Worm (Caenorhabditis elegans) whole organism, L4 larva: ENCODE measurements around the gene T01D1.7.
A peak's percentile ranks its signal among the peaks of the same experiment; 100 is the strongest.

Experiments
- D1046.2 ChIP-seq: fragments of 200-800 bp; sonication (Bioruptor generic); IDR thresholded peaks from 2 replicates; pipeline ENCODE4 v1.3.6; 2022; ENCODE audit warnings: missing genetic modification characterization, missing compliant biosample characterization
- F49E8.2 ChIP-seq: sonication (generic microtip); optimal IDR thresholded peaks from 2 replicates; lab custom pipeline; 2016; ENCODE audit warnings: missing compliant biosample characterization, mild to moderate bottlenecking, missing genetic modification characterization, borderline replicate concordance
- R02D3.7 ChIP-seq: fragments of 150-350 bp; sonication (generic microtip); optimal IDR thresholded peaks from 3 replicates; lab custom pipeline; 2014; ENCODE audit warnings: missing biosample characterization, missing genetic modification characterization
- Y75B8A.6 ChIP-seq: fragments of 200-800 bp; sonication (Bioruptor generic); IDR thresholded peaks from 2 replicates; pipeline ENCODE4 v1.3.6; 2022; ENCODE audit warnings: missing genetic modification reagents, missing genetic modification characterization, missing compliant biosample characterization
- ZK337.2 ChIP-seq: fragments of 200-800 bp; sonication (Bioruptor generic); IDR thresholded peaks from 2 replicates; pipeline ENCODE4 v1.3.6; 2022; ENCODE audit warnings: missing genetic modification reagents, missing genetic modification characterization, missing compliant biosample characterization
- ZK546.5 ChIP-seq, 2 experiments: sonication (generic microtip); optimal IDR thresholded peaks; 2 replicates each; lab custom pipeline; 2017; ENCODE audit warnings: missing biosample characterization in 2 of 2, missing genetic modification characterization in 2 of 2
- aha-1 ChIP-seq: fragments of 150-350 bp; peaks from one replicate; lab custom pipeline; 2014; ENCODE audit warnings: missing biosample characterization, missing genetic modification characterization
- aly-2 ChIP-seq: sonication (generic microtip); optimal IDR thresholded peaks from 2 replicates; lab custom pipeline; 2018; ENCODE audit warnings: missing biosample characterization, missing genetic modification characterization
- arid-1 ChIP-seq: fragments of 200-800 bp; sonication (Bioruptor generic); conservative IDR thresholded peaks from 2 replicates; pipeline ENCODE4 v1.3.6; 2022; ENCODE audit warnings: missing genetic modification reagents, missing genetic modification characterization, missing compliant biosample characterization
- ceh-20 ChIP-seq: fragments of 200-800 bp; sonication (Bioruptor generic); IDR thresholded peaks from 2 replicates; pipeline ENCODE4 v1.3.6; 2022; ENCODE audit warnings: missing genetic modification reagents, missing genetic modification characterization, missing compliant biosample characterization
- ceh-44 ChIP-seq: fragments of 200-800 bp; sonication (Bioruptor generic); IDR thresholded peaks from 2 replicates; pipeline ENCODE4 v1.3.6; 2022; ENCODE audit warnings: missing genetic modification reagents, missing genetic modification characterization, missing compliant biosample characterization
- ceh-62 ChIP-seq: sonication (generic microtip); optimal IDR thresholded peaks from 2 replicates; lab custom pipeline; 2017; ENCODE audit warnings: missing biosample characterization, missing genetic modification characterization
- ces-1 ChIP-seq: fragments of 150-350 bp; sonication (generic microtip); optimal IDR thresholded peaks from 4 replicates; lab custom pipeline; 2014; ENCODE audit warnings: missing biosample characterization, missing genetic modification reagents, missing genetic modification characterization
- daf-12 ChIP-seq: fragments of 150-350 bp; optimal IDR thresholded peaks from 2 replicates; lab custom pipeline; 2014; ENCODE audit warnings: missing biosample characterization, missing genetic modification reagents, missing genetic modification characterization
- daf-8 ChIP-seq: fragments of 200-800 bp; sonication (Bioruptor generic); IDR thresholded peaks from 2 replicates; pipeline ENCODE4 v1.3.6; 2022; ENCODE audit warnings: missing genetic modification characterization, missing compliant biosample characterization
- dpl-1 ChIP-seq: fragments of 150-350 bp; optimal IDR thresholded peaks from 2 replicates; lab custom pipeline; 2014; ENCODE audit warnings: missing biosample characterization, missing genetic modification reagents, missing genetic modification characterization
- dve-1 ChIP-seq: sonication (generic microtip); optimal IDR thresholded peaks from 2 replicates; lab custom pipeline; 2017; ENCODE audit warnings: antibody characterized with exemption, mild to moderate bottlenecking, missing genetic modification characterization, missing compliant biosample characterization; ENCODE audit not compliant: insufficient read depth
- egl-27 ChIP-seq: sonication (generic microtip); optimal IDR thresholded peaks from 3 replicates; lab custom pipeline; 2017; ENCODE audit warnings: missing biosample characterization, missing genetic modification reagents, missing genetic modification characterization
- fkh-10 ChIP-seq: fragments of 150-350 bp; optimal IDR thresholded peaks from 2 replicates; lab custom pipeline; 2014; ENCODE audit warnings: missing biosample characterization, missing genetic modification reagents, missing genetic modification characterization
- gei-8 ChIP-seq: fragments of 200-800 bp; sonication (Bioruptor generic); optimal IDR thresholded peaks from 2 replicates; lab custom pipeline; 2018; ENCODE audit warnings: mild to moderate bottlenecking, missing genetic modification characterization, missing compliant biosample characterization
- hlh-11 ChIP-seq: fragments of 200-800 bp; sonication (Bioruptor generic); optimal IDR thresholded peaks from 2 replicates; lab custom pipeline; 2018; ENCODE audit warnings: mild to moderate bottlenecking, missing genetic modification characterization, missing compliant biosample characterization
- hlh-30 ChIP-seq: sonication (generic microtip); optimal IDR thresholded peaks from 2 replicates; lab custom pipeline; 2017; ENCODE audit warnings: antibody characterized with exemption, mild to moderate bottlenecking, missing genetic modification characterization, missing compliant biosample characterization; ENCODE audit not compliant: insufficient read depth
- lin-13 ChIP-seq: fragments of 150-350 bp; optimal IDR thresholded peaks from 2 replicates; lab custom pipeline; 2014; ENCODE audit warnings: missing biosample characterization, missing genetic modification reagents, missing genetic modification characterization
- lin-29 ChIP-seq: fragments of 200-800 bp; sonication (Bioruptor generic); IDR thresholded peaks from 2 replicates; pipeline ENCODE4 v1.3.6; 2022; ENCODE audit warnings: missing genetic modification reagents, missing genetic modification characterization, missing compliant biosample characterization
- lin-38 ChIP-seq: fragments of 200-800 bp; sonication (Bioruptor generic); IDR thresholded peaks from 2 replicates; pipeline ENCODE4 v1.3.6; 2022; ENCODE audit warnings: missing genetic modification reagents, missing genetic modification characterization, missing compliant biosample characterization
- lsy-2 ChIP-seq, 2 experiments: fragments of 150-350 bp in 1 of 2; sonication (generic microtip) in 1 of 2; optimal IDR thresholded peaks; 2 replicates each; lab custom pipeline; 2014 to 2017; ENCODE audit warnings: missing biosample characterization in 2 of 2, missing genetic modification characterization in 2 of 2
- madf-5 ChIP-seq, 2 experiments: fragments of 200-800 bp; sonication (Bioruptor generic); IDR thresholded peaks; 2 replicates each; pipeline ENCODE4 v1.3.6; 2022; ENCODE audit warnings: missing compliant biosample characterization in 2 of 2, missing genetic modification characterization in 2 of 2
- madf-9 ChIP-seq: fragments of 200-800 bp; sonication (Bioruptor generic); conservative IDR thresholded peaks from 2 replicates; pipeline ENCODE4 v1.3.6; 2022; ENCODE audit warnings: missing genetic modification reagents, missing genetic modification characterization, missing compliant biosample characterization
- mep-1 ChIP-seq: fragments of 150-350 bp; sonication (generic microtip); optimal IDR thresholded peaks from 3 replicates; lab custom pipeline; 2014; ENCODE audit warnings: missing biosample characterization, missing genetic modification characterization
- mxl-3 ChIP-seq: fragments of 200-800 bp; sonication (Bioruptor generic); optimal IDR thresholded peaks from 2 replicates; lab custom pipeline; 2018; ENCODE audit warnings: mild to moderate bottlenecking, missing genetic modification characterization, missing compliant biosample characterization
- nhr-10 ChIP-seq: fragments of 150-350 bp; optimal IDR thresholded peaks from 2 replicates; lab custom pipeline; 2014; ENCODE audit warnings: missing biosample characterization, missing genetic modification characterization
- nhr-11 ChIP-seq: fragments of 150-350 bp; optimal IDR thresholded peaks from 2 replicates; lab custom pipeline; 2014; ENCODE audit warnings: missing biosample characterization, missing genetic modification characterization
- nhr-111 ChIP-seq: fragments of 200-800 bp; sonication (Bioruptor generic); optimal IDR thresholded peaks from 2 replicates; lab custom pipeline; 2018; ENCODE audit warnings: mild to moderate bottlenecking, missing genetic modification characterization, missing compliant biosample characterization
- nhr-6 ChIP-seq: fragments of 150-350 bp; optimal IDR thresholded peaks from 2 replicates; lab custom pipeline; 2014; ENCODE audit warnings: missing biosample characterization, missing genetic modification characterization
- pha-4 ChIP-seq, 2 experiments: fragments of 150-350 bp in 1 of 2; fragments of 200-800 bp in 1 of 2; sonication (Bioruptor generic) in 1 of 2; IDR thresholded peaks in 1 of 2; optimal IDR thresholded peaks in 1 of 2; 2 replicates each; pipeline versions ENCODE4 v1.3.6 to Lab custom; 2014 to 2022; ENCODE audit warnings: missing genetic modification characterization in 2 of 2, missing genetic modification reagents in 2 of 2, missing biosample characterization in 1 of 2, missing compliant biosample characterization in 1 of 2
- saeg-2 ChIP-seq: fragments of 200-800 bp; sonication (Bioruptor generic); IDR thresholded peaks from 2 replicates; pipeline ENCODE4 v1.3.6; 2022; ENCODE audit warnings: missing genetic modification reagents, missing genetic modification characterization, missing compliant biosample characterization
- set-16 ChIP-seq: fragments of 200-800 bp; sonication (Bioruptor generic); IDR thresholded peaks from 2 replicates; pipeline ENCODE4 v1.3.6; 2022; ENCODE audit warnings: missing genetic modification reagents, missing genetic modification characterization, missing compliant biosample characterization
- spr-3 ChIP-seq: fragments of 200-800 bp; sonication (Bioruptor generic); optimal IDR thresholded peaks from 2 replicates; lab custom pipeline; 2018; ENCODE audit warnings: mild to moderate bottlenecking, missing genetic modification characterization, missing compliant biosample characterization
- unc-62 ChIP-seq, 3 experiments: fragments of 150-350 bp in 1 of 3; sonication (generic microtip); optimal IDR thresholded peaks in 2 of 3; peaks in 1 of 3; 1 replicate in 1 of 3; 2 replicates in 2 of 3; lab custom pipeline; 2014 to 2017; ENCODE audit warnings: missing biosample characterization in 3 of 3, missing genetic modification characterization in 3 of 3, missing genetic modification reagents in 3 of 3, missing genotype in 1 of 3
- zag-1 ChIP-seq: fragments of 150-350 bp; optimal IDR thresholded peaks from 2 replicates; lab custom pipeline; 2014; ENCODE audit warnings: missing biosample characterization, missing genetic modification characterization
- zfp-3 ChIP-seq: fragments of 200-800 bp; sonication (Bioruptor generic); conservative IDR thresholded peaks from 2 replicates; pipeline ENCODE4 v1.3.6; 2022; ENCODE audit warnings: missing genetic modification reagents, missing genetic modification characterization, missing compliant biosample characterization
- ztf-7 ChIP-seq: fragments of 150-350 bp; optimal IDR thresholded peaks from 2 replicates; lab custom pipeline; 2014; ENCODE audit warnings: missing biosample characterization, missing genetic modification characterization

Gene T01D1.7

DNA sequence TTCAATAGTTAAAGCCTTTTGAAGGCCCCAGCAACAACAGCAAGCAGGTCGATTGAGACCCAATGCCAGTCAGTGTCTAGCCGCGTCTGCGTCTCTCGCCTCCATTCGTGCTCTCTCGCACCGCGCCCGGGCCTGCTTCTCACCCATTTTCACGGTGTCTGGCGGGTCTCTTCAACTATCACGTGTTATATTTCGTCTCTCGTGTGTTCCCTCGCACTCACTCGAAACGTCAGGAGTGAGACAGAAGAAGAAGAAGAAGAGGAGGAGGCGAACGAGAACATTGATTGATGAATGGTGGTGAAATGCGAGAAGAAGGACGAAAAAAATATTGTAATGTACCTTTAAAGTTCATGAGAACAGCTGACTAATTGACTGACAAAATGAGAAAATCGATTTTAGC, 47.6 kb upstream of the T01D1.7 start (continued):
- peak; percentile 91 for TF ChIP-seq mxl-3 (GFP tag; lab: Kevin White, UChicago)
- peak; percentile 55 for TF ChIP-seq pha-4 (GFP tag; IDR thresholded peaks at IDR 0.05; lab: Robert Waterston, UW)
- no peak for TF ChIP-seq pha-4 (tag; optimal IDR thresholded peaks at IDR 0.05; lab: Kevin White, UChicago)
- no peak for TF ChIP-seq ztf-7
- peak; percentile 91 for TF ChIP-seq mep-1 (tag; lab: Kevin White, UChicago)
- peak; percentile 60 for TF ChIP-seq lin-13 (GFP tag; lab: Kevin White, UChicago)
- TF ChIP-seq, all 104 proteins: peak for 41

DNA sequence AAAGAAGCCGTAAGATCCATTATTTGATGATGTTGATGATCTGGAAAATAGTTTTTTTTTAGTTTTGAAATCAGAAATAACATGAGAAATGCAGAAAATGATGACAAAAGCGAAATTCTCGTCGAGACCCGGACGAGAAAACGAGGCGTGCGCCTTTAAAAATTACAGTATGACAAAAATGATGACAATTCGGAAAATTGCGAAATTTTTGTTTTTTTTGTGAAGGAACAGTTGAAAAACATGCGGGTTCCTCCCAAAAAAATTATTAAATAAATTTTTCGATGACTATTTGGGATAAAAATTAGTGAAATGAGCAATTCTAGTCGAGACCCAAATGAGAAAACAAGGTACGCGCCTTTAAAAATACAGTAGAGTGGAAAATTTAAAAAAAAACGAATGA, 47.0 kb upstream of the T01D1.7 start, which contains the start of gene ubxn-3:
Gene ubxn-3, minus strand, starts transcription at position 66 of the 400 bp plus-strand sequence.
- TF ChIP-seq ceh-44 (no peak), lsy-2 (tag; optimal IDR thresholded peaks at IDR 0.05; lab: Kevin White, UChicago) (peak in 1 of 2 experiments; percentile 7), zfp-3 (GFP tag; lab: Robert Waterston, UW) (no peak), aly-2 (tag; lab: Kevin White, UChicago) (no peak), pha-4 (GFP tag; IDR thresholded peaks at IDR 0.05; lab: Robert Waterston, UW) (no peak), pha-4 (tag; optimal IDR thresholded peaks at IDR 0.05; lab: Kevin White, UChicago) (no peak), lin-29 (GFP tag; lab: Robert Waterston, UW) (no peak), madf-9 (no peak), fkh-10 (no peak), dpl-1 (no peak), lin-38 (peak; percentile 43), egl-27 (tag; lab: Kevin White, UChicago) (no peak), F49E8.2 (tag; lab: Kevin White, UChicago) (peak; percentile 16), ces-1 (no peak), Y75B8A.6 (no peak), saeg-2 (no peak), ZK337.2 (GFP tag; lab: Robert Waterston, UW) (no peak)

DNA sequence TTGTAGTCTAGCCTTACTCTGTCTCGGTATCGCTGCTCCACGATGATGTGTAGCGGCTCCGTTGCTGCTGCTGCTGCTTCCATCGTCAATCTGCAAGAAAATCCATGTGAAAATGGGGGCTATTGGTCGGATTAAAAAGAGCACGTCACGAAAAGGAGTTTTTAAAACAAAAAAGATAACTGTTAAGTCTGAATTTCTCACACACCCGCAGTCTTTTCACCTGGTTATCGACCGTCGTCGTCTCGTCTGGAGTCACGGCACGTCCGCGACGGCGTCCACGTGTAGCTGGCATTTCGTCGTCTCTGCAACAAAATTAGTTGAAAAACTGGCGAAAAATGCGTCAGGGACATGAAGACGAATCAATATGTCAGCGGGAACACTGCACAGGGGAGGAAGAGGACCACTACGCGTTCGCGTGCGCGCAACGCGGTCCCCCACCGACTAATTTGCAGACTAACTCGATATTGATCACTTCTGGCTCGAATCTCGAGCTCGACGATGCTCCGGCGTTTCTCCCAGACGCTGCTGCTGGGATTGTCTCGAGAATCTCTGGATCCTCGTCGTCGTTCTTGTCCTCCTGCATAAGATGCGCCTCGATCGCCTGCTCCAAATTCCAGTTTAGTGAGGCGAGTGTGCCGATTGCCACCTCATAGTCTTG, 46.4 kb upstream of the T01D1.7 start:
- TF ChIP-seq set-16 (GFP tag; lab: Robert Waterston, UW) (peak; percentile 53; the same call in 1 of the 2 replicates), hlh-11 (tag; lab: Kevin White, UChicago) (no peak), aha-1 (tag; lab: Kevin White, UChicago) (peak; percentile 70), D1046.2 (0 out of 2 replicates have a peak, but pooled peaks have one; percentile 35), daf-8 (0 out of 2 replicates have a peak, but pooled peaks have one; percentile 41), spr-3 (GFP tag; lab: Kevin White, UChicago) (no peak)
- TF ChIP-seq, all 104 proteins: peak for 4

DNA sequence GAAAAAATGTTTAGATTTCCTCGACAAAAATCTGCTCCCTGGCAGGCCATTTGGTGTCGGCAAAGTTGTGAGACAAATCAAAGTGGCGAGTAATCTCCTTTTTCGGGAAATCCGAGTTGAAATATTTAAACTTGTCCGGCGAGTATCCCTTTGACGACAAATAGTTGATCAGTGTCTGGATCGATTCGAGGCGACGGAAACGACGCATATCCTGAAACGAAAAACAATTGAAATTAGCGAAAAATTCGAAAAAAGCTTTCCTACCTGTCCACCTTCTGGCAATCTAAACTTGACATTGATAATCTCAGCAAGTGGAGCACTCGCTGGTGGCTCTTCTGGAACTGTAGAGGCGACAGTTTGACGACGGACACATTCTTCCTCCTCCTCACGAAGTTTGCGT, 43.7 kb upstream of the T01D1.7 start:
- TF ChIP-seq ceh-62 (tag; lab: Kevin White, UChicago), result no peak
- peak; percentile 97 for TF ChIP-seq aha-1 (tag; lab: Kevin White, UChicago)
- TF ChIP-seq, all 104 proteins: peak for 1

DNA sequence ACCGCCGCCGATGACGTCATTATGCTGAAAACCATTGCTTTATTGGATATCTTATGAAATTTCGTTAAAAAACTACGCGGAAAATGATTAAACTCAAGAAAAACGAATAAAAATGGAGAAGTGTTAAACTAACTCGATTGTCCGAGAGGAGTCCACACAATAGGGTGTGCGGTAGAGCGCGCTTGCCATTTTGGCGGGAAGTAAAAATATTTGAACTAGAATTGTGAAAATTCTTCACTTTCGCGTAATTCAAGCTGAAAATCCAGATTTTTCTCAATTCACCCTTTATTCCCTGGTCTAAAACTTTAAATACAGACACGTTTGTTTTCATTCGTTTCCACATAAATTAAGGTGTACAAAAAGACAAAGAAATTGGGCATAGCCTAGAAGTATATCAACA, 43.0 kb upstream of the T01D1.7 start, which contains the start of gene F48A11.4:
Gene F48A11.4, minus strand, starts transcription at position 24 of the 400 bp plus-strand sequence.
- no peak for TF ChIP-seq R02D3.7 (tag; lab: Kevin White, UChicago)
- no peak for TF ChIP-seq daf-12 (tag; lab: Kevin White, UChicago)
- peak; percentile 92 for TF ChIP-seq hlh-30 (tag; lab: Kevin White, UChicago)
- peak; percentile 79 for TF ChIP-seq ceh-20
- TF ChIP-seq dve-1, result peak; percentile 95
- peak; percentile 90 for TF ChIP-seq spr-3 (GFP tag; lab: Kevin White, UChicago)
- TF ChIP-seq madf-5 (GFP tag; IDR thresholded peaks at IDR 0.05; lab: Robert Waterston, UW), result peak; percentile 79 to 81
- peak; percentile 26 for TF ChIP-seq gei-8 (GFP tag; lab: Kevin White, UChicago)
- TF ChIP-seq ZK546.5 (tag; optimal IDR thresholded peaks at IDR 0.05; lab: Kevin White, UChicago), result no peak
- TF ChIP-seq nhr-11 (tag; lab: Kevin White, UChicago), result peak; percentile 89
- TF ChIP-seq zag-1 (tag; lab: Kevin White, UChicago), result no peak
- TF ChIP-seq nhr-10 (tag; lab: Kevin White, UChicago), result no peak
- peak; percentile 91 for TF ChIP-seq nhr-6 (tag; lab: Kevin White, UChicago)
- no peak for TF ChIP-seq set-16 (GFP tag; lab: Robert Waterston, UW)
- TF ChIP-seq saeg-2, result peak; percentile 72; the same call in 1 of the 2 replicates
- TF ChIP-seq nhr-111 (GFP tag; lab: Kevin White, UChicago), result peak; percentile 47
- TF ChIP-seq unc-62 (GFP tag; optimal IDR thresholded peaks at IDR 0.05 in 1 of 2; lab: Kevin White, UChicago), result peak in 1 of 2 experiments; percentile 74
- no peak for TF ChIP-seq unc-62 (tag; optimal IDR thresholded peaks at IDR 0.05; lab: Kevin White, UChicago)
- peak; percentile 92 for TF ChIP-seq arid-1
- TF ChIP-seq lin-38, result peak; percentile 100
